Fruit fly (Drosophila melanogaster): ENCODE data around the gene Rnb.

Rnb gene

dm6 chr3R:29798966-29799680, at the start of gene Rnb, which contains the start of gene Drice:
Rnb (minus strand) TSS chr3R:29799354.
Drice (plus strand) TSS chr3R:29799658.
- peak; percentile 45 for TF ChIP-seq noc (tag; optimal IDR thresholded peaks at IDR 0.05)

dm6 chr3R:29847126-29847525, 48.0 kb upstream of the Rnb start:
- no peak for TF ChIP-seq noc (tag; optimal IDR thresholded peaks at IDR 0.05)

- TF ChIP-seq noc (tag; optimal IDR thresholded peaks at IDR 0.05): no peak
Measured at dm6 chr3R:29841293-29841791, 42.2 kb upstream of the Rnb start, which contains the start of gene Cad99C. Cad99C (plus strand) TSS chr3R:29841657.

dm6 chr3R:29839707-29840311, 40.7 kb upstream of the Rnb start:
- TF ChIP-seq noc (tag; optimal IDR thresholded peaks at IDR 0.05): no peak

- TF ChIP-seq noc (tag; optimal IDR thresholded peaks at IDR 0.05): no peak
Measured at dm6 chr3R:29838751-29839150, 39.6 kb upstream of the Rnb start.

- TF ChIP-seq noc (tag; optimal IDR thresholded peaks at IDR 0.05): no peak
Measured at dm6 chr3R:29837771-29838170, 38.6 kb upstream of the Rnb start.

dm6 chr3R:29836188-29836587, 37.0 kb upstream of the Rnb start, which contains the start of gene CG42592:
CG42592 (minus strand) TSS chr3R:29836288.
- no peak for TF ChIP-seq noc (tag; optimal IDR thresholded peaks at IDR 0.05)

- TF ChIP-seq noc (tag; optimal IDR thresholded peaks at IDR 0.05): no peak
Measured at dm6 chr3R:29835710-29836049, 36.5 kb upstream of the Rnb start, which contains the start of gene Prtl99C. Prtl99C (plus strand) TSS chr3R:29835950.

dm6 chr3R:29834759-29835709, 35.9 kb upstream of the Rnb start, which contains the start of gene Atg16:
Atg16 (minus strand) TSS chr3R:29835101.
- no peak for TF ChIP-seq noc (tag; optimal IDR thresholded peaks at IDR 0.05)

- TF ChIP-seq noc (tag; optimal IDR thresholded peaks at IDR 0.05): peak; percentile 61
Measured at dm6 chr3R:29830925-29831324, 31.8 kb upstream of the Rnb start.

- TF ChIP-seq noc (tag; optimal IDR thresholded peaks at IDR 0.05): no peak
Measured at dm6 chr3R:29829228-29829786, 30.2 kb upstream of the Rnb start.

- TF ChIP-seq noc (tag; optimal IDR thresholded peaks at IDR 0.05): no peak
Measured at dm6 chr3R:29818434-29819268, 19.5 kb upstream of the Rnb start, which contains the start of gene neo. neo (plus strand) TSS chr3R:29819131.

- TF ChIP-seq noc (tag; optimal IDR thresholded peaks at IDR 0.05): no peak
Measured at dm6 chr3R:29817664-29818063, 18.5 kb upstream of the Rnb start, which contains the start of gene CG7829. CG7829 (minus strand) TSS chr3R:29817764.

- no peak for TF ChIP-seq noc (tag; optimal IDR thresholded peaks at IDR 0.05)
Measured at dm6 chr3R:29816266-29816665, 17.1 kb upstream of the Rnb start, which contains the start of gene Vps16B. Vps16B (minus strand) TSS chr3R:29816451.
